Worm (Caenorhabditis elegans): Measurements from ENCODE around the gene F20C5.7.
A peak's percentile ranks its signal among the peaks of the same experiment; 100 is the strongest.

Gene F20C5.7

ce11 chrIV:8748967-8749366 is 3.5 kb upstream of the F20C5.7 start:
- TF ChIP-seq nhr-2 (tag; optimal IDR thresholded peaks at IDR 0.05), result no peak
- TF ChIP-seq ceh-39 (tag; optimal IDR thresholded peaks at IDR 0.05), result no peak
- TF ChIP-seq cnd-1 (tag; optimal IDR thresholded peaks at IDR 0.05), result no peak
- TF ChIP-seq ceh-43 (GFP tag; optimal IDR thresholded peaks at IDR 0.05), result no peak
- TF ChIP-seq ham-2 (GFP tag; optimal IDR thresholded peaks at IDR 0.05), result no peak
- no peak for TF ChIP-seq drap-1 (GFP tag; optimal IDR thresholded peaks at IDR 0.05)
- TF ChIP-seq ztf-11 (tag; optimal IDR thresholded peaks at IDR 0.05), result no peak
- TF ChIP-seq sptf-1 (tag; optimal IDR thresholded peaks at IDR 0.05), result no peak
- TF ChIP-seq hlh-1 (tag; optimal IDR thresholded peaks at IDR 0.05), result no peak
- TF ChIP-seq bed-3 (GFP tag; optimal IDR thresholded peaks at IDR 0.05), result no peak
- no peak for TF ChIP-seq unc-62 (GFP tag; optimal IDR thresholded peaks at IDR 0.05)
- no peak for TF ChIP-seq blmp-1 (tag; optimal IDR thresholded peaks at IDR 0.05)
- no peak for TF ChIP-seq lin-13 (tag; optimal IDR thresholded peaks at IDR 0.05)
- TF ChIP-seq nhr-12 (tag; optimal IDR thresholded peaks at IDR 0.05), result no peak
- no peak for TF ChIP-seq nhr-76 (tag; optimal IDR thresholded peaks at IDR 0.05)
- TF ChIP-seq mls-2 (tag; optimal IDR thresholded peaks at IDR 0.05), result no peak
- TF ChIP-seq elt-3 (tag; optimal IDR thresholded peaks at IDR 0.05), result no peak

- TF ChIP-seq bed-3 (GFP tag; optimal IDR thresholded peaks at IDR 0.05), result no peak
- no peak for TF ChIP-seq ceh-39 (tag; optimal IDR thresholded peaks at IDR 0.05)
- peak; percentile 49 for TF ChIP-seq mep-1 (tag; optimal IDR thresholded peaks at IDR 0.05)
- no peak for TF ChIP-seq ceh-43 (GFP tag; optimal IDR thresholded peaks at IDR 0.05)
- TF ChIP-seq nhr-2 (tag; optimal IDR thresholded peaks at IDR 0.05), result no peak
- TF ChIP-seq ceh-83 (GFP tag; optimal IDR thresholded peaks at IDR 0.05), result no peak
- TF ChIP-seq unc-62 (GFP tag; optimal IDR thresholded peaks at IDR 0.05), result no peak
- peak; percentile 36 for TF ChIP-seq pha-4 (tag; optimal IDR thresholded peaks at IDR 0.05)
- no peak for TF ChIP-seq mls-2 (tag; optimal IDR thresholded peaks at IDR 0.05)
- peak; percentile 1 for TF ChIP-seq lin-13 (tag; optimal IDR thresholded peaks at IDR 0.05)
- TF ChIP-seq lsy-2 (tag; optimal IDR thresholded peaks at IDR 0.05), result peak; percentile 65
- TF ChIP-seq sem-2 (GFP tag; optimal IDR thresholded peaks at IDR 0.05), result no peak
- no peak for TF ChIP-seq unc-120 (tag; optimal IDR thresholded peaks at IDR 0.05; ENCODE audit: poor library complexity, severe bottlenecking)
- no peak for TF ChIP-seq mab-5 (tag; optimal IDR thresholded peaks at IDR 0.05)
- no peak for TF ChIP-seq elt-3 (tag; optimal IDR thresholded peaks at IDR 0.05)
- TF ChIP-seq snpc-4 (tag; optimal IDR thresholded peaks at IDR 0.05), result no peak
- TF ChIP-seq drap-1 (GFP tag; optimal IDR thresholded peaks at IDR 0.05), result no peak
- TF ChIP-seq nhr-76 (tag; optimal IDR thresholded peaks at IDR 0.05), result no peak
- TF ChIP-seq nhr-12 (tag; optimal IDR thresholded peaks at IDR 0.05), result no peak
- TF ChIP-seq nhr-28 (tag; optimal IDR thresholded peaks at IDR 0.05), result no peak
- no peak for TF ChIP-seq ham-2 (GFP tag; optimal IDR thresholded peaks at IDR 0.05)
- TF ChIP-seq nhr-237 (tag; optimal IDR thresholded peaks at IDR 0.05), result peak; percentile 33
- no peak for TF ChIP-seq ztf-11 (tag; optimal IDR thresholded peaks at IDR 0.05)
- TF ChIP-seq sptf-1 (tag; optimal IDR thresholded peaks at IDR 0.05), result peak; percentile 31
- TF ChIP-seq blmp-1 (tag; optimal IDR thresholded peaks at IDR 0.05), result no peak
- peak; percentile 28 for TF ChIP-seq ces-1 (GFP tag; optimal IDR thresholded peaks at IDR 0.05)
- TF ChIP-seq flh-1 (GFP tag; optimal IDR thresholded peaks at IDR 0.05), result no peak
- no peak for TF ChIP-seq tbx-8 (GFP tag; optimal IDR thresholded peaks at IDR 0.05)
- no peak for TF ChIP-seq lin-32 (GFP tag; optimal IDR thresholded peaks at IDR 0.05)
- TF ChIP-seq M03D4.4 (tag; optimal IDR thresholded peaks at IDR 0.05), result no peak
- no peak for TF ChIP-seq elt-1 (tag; optimal IDR thresholded peaks at IDR 0.05; ENCODE audit: borderline replicate concordance, insufficient read depth)
- TF ChIP-seq hlh-1 (tag; optimal IDR thresholded peaks at IDR 0.05), result no peak
- TF ChIP-seq zip-8 (tag; optimal IDR thresholded peaks at IDR 0.05), result no peak
- TF ChIP-seq cnd-1 (tag; optimal IDR thresholded peaks at IDR 0.05), result no peak
- no peak for TF ChIP-seq unc-39 (tag; optimal IDR thresholded peaks at IDR 0.05)
Observed at ce11 chrIV:8743654-8744332, 1.7 kb downstream of the F20C5.7 start, which contains the start of gene F21D5.7. TSS of gene F21D5.7 (minus strand) at chrIV:8743704.

ce11 chrIV:8740952-8741438 is 4.5 kb downstream of the F20C5.7 start, which contains the start of gene F21D5.6:
TSS of gene F21D5.6 (minus strand) at chrIV:8741388.
- no peak for TF ChIP-seq ceh-43 (GFP tag; optimal IDR thresholded peaks at IDR 0.05)
- no peak for TF ChIP-seq mls-2 (tag; optimal IDR thresholded peaks at IDR 0.05)
- TF ChIP-seq drap-1 (GFP tag; optimal IDR thresholded peaks at IDR 0.05), result no peak
- TF ChIP-seq unc-62 (GFP tag; optimal IDR thresholded peaks at IDR 0.05), result no peak
- TF ChIP-seq flh-1 (GFP tag; optimal IDR thresholded peaks at IDR 0.05), result no peak
- no peak for TF ChIP-seq elt-1 (tag; optimal IDR thresholded peaks at IDR 0.05; ENCODE audit: borderline replicate concordance, insufficient read depth)
- TF ChIP-seq cnd-1 (tag; optimal IDR thresholded peaks at IDR 0.05), result no peak
- no peak for TF ChIP-seq blmp-1 (tag; optimal IDR thresholded peaks at IDR 0.05)
- no peak for TF ChIP-seq zip-8 (tag; optimal IDR thresholded peaks at IDR 0.05)
- no peak for TF ChIP-seq nhr-2 (tag; optimal IDR thresholded peaks at IDR 0.05)
- TF ChIP-seq ceh-39 (tag; optimal IDR thresholded peaks at IDR 0.05), result no peak
- no peak for TF ChIP-seq M03D4.4 (tag; optimal IDR thresholded peaks at IDR 0.05)
- no peak for TF ChIP-seq snpc-4 (tag; optimal IDR thresholded peaks at IDR 0.05)
- no peak for TF ChIP-seq ceh-83 (GFP tag; optimal IDR thresholded peaks at IDR 0.05)
- no peak for TF ChIP-seq nhr-12 (tag; optimal IDR thresholded peaks at IDR 0.05)
- TF ChIP-seq lin-32 (GFP tag; optimal IDR thresholded peaks at IDR 0.05), result no peak
- no peak for TF ChIP-seq hlh-1 (tag; optimal IDR thresholded peaks at IDR 0.05)
- no peak for TF ChIP-seq nhr-28 (tag; optimal IDR thresholded peaks at IDR 0.05)

Measured in whole organism, mixed stage, embryonic.